Worm (Caenorhabditis elegans) whole organism, L4/young adult: ENCODE measurements around the gene K08D9.6.

Experiments
- W03F9.2 ChIP-seq: fragments of 150-350 bp; optimal IDR thresholded peaks from 2 replicates; lab custom pipeline; 2014; ENCODE audit warnings: missing biosample characterization, missing genetic modification characterization
- dao-5 ChIP-seq: sonication (generic microtip); optimal IDR thresholded peaks from 2 replicates; lab custom pipeline; 2016; ENCODE audit warnings: missing genotype, missing genetic modification characterization, moderate library complexity, missing compliant biosample characterization
- him-1 ChIP-seq: sonication (generic microtip); optimal IDR thresholded peaks from 2 replicates; lab custom pipeline; 2016; ENCODE audit warnings: missing genotype, missing genetic modification reagents, missing genetic modification characterization, missing compliant biosample characterization

K08D9.6 gene

DNA sequence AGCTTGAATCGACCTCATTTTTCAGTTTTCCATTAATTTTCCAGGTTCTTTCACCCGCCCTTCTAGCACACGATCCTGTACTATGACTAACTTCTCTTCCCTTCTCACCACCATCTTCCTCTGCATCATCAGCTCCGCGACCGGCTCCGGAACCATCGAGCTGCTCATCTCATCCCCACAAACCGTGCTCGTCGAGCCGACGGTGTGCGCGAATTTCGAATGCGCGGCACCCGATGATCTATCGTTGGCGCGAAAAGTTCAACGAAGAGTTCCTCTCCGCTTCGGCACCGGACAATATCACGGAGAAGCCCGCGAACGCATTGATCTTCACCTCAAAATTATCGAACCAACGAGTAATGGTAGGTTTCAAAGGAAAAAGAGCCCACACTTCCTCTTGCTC lies 24.6 kb downstream of the K08D9.6 start, which contains the start of gene apx-1:
apx-1 (plus strand) TSS at position 50 of the 400 bp plus-strand sequence.
- TF ChIP-seq dao-5 (tag; lab: Kevin White, UChicago) (no peak), him-1 (tag; lab: Kevin White, UChicago) (no peak), W03F9.2 (no peak)

DNA sequence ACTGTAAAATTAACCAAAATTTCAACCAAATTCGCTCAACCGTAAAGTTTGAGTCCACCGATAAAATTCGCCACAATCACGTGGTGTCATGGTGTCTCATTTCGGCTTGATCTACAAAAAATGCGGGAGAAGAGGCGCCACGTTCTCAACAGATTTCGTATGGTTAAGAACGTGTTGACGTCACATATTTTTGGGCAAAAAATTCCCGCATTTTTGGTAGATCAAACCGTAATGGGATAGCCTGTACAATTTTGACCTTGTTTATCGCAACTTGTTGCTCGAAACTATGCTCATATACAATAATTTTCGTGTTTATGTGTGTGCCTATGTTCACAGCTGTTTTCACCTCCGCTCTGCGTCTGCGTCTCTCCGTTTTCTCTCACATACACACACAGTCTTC lies 25.8 kb downstream of the K08D9.6 start:
- TF ChIP-seq W03F9.2 (no peak), him-1 (tag; lab: Kevin White, UChicago) (no peak), dao-5 (tag; lab: Kevin White, UChicago) (no peak)

DNA sequence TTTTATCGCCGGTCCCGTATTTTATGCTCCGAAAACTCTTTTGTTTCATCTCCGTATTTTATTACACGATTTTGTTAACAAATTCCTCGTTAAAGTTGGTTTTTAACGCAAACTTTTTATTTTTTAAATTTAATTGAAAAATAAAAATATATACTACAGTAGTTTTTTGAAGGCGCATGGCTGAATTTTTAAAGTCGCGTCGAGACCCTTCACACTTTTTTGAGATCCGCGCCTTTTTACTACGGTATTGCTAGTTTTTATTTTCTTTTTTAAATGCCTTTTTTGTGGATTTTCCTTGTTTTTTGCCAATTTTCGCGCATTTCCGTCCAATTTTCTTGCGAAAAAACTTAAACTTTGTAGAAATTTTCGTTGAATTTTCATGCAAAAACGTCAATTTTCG lies 30.4 kb downstream of the K08D9.6 start:
- TF ChIP-seq dao-5 (tag; lab: Kevin White, UChicago) (no peak), W03F9.2 (no peak), him-1 (tag; lab: Kevin White, UChicago) (no peak)

DNA sequence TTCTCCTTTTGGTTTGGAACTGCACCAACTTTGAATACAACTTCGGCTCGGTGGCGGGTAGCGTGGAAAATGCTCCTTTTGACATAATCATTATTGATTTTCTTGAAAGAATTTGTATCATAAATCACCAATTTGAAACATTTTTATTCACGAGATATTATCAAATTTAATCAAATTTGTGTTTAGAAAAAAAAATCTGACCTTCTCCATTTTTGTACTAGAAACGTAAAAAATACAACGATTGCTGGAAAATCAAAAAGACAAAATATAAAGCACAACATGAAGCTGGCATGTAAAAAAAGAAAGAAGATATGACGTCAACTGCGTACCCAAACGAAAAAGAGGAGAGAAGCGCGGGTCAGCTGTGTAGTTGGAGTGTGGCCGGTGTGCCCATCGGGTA lies 34.5 kb downstream of the K08D9.6 start, which contains the start of gene K08D9.4:
K08D9.4 (minus strand) TSS at position 101 of the 400 bp plus-strand sequence.
- TF ChIP-seq him-1 (tag; lab: Kevin White, UChicago) (no peak), dao-5 (tag; lab: Kevin White, UChicago) (no peak), W03F9.2 (no peak)

DNA sequence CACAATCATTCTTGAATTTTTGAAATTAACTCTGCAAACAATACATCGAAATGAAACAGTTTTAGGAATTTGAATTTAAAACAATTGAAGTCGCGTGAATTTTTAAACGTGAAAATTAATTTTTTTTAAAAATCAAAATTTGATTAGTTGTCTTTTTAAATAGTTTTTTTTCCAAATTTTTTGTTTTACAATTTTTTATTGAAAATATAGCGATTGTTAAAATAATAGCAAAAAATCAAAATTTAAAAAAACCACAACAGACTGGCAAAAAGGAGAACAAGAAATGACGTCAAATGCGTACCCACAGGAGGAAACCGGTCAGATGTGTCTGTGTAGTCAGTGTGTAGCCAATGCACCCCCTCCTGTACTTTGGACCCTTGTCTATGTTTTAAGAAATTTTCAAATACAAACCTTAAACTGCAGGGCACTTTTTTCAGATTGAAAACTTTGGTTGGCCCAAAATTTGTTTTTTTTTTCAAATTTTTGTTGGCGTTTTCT lies 37.9 kb downstream of the K08D9.6 start, which contains the start of the genes Y73C8B.1 and Y73C8B.5:
Y73C8B.1 (minus strand) TSS at position 51 of the 498 bp plus-strand sequence.
Y73C8B.5 (plus strand) TSS at position 437 of the 498 bp plus-strand sequence.
- TF ChIP-seq dao-5 (tag; lab: Kevin White, UChicago) = no peak
- no peak for TF ChIP-seq W03F9.2
- no peak for TF ChIP-seq him-1 (tag; lab: Kevin White, UChicago)

DNA sequence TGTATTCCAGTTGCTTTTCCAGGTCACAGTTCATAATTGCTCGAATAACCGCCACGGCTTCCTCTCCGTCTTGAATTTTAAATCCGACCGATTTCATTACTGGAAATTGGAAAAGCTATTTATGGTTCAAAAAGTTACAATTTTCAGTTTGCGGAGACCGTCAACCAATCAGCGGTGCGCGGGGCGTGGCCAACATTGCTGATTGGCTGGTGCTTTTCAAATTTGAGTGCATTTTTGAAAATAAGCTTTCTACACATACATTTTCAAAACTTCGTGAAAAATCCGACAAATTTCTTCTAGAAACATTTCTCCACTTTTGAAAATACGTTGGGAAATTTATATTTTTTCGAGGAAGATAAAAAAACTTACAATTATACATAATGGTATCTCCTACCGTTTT lies 39.0 kb downstream of the K08D9.6 start:
- no peak for TF ChIP-seq W03F9.2
- no peak for TF ChIP-seq dao-5 (tag; lab: Kevin White, UChicago)
- no peak for TF ChIP-seq him-1 (tag; lab: Kevin White, UChicago)

DNA sequence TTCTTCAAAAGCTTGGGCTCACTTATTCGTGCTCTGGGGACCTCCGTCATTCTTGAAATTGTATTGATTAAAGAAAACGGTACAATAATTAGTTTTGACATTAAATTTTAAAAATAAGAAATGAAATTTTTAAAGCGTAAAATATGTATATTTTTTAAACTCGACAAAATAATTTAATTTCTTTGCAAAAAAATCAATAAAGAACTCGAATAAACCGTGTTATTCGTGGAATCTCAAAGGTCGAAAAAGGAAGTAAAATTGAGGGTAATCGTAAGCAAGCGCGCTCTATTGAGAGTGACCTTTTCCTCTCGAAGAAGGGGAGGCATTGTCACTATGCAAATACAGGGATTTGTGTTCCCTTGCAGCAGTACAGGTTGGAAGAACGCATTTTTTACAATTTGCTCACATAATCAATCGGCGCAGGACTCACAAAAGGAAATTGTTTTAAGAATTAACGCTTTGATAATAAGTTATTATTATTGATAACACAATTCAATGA lies 39.8 kb downstream of the K08D9.6 start, which contains the start of gene Y73C8B.2:
Y73C8B.2 (minus strand) TSS at position 51 of the 499 bp plus-strand sequence.
- no peak for TF ChIP-seq dao-5 (tag; lab: Kevin White, UChicago)
- no peak for TF ChIP-seq W03F9.2
- no peak for TF ChIP-seq him-1 (tag; lab: Kevin White, UChicago)

DNA sequence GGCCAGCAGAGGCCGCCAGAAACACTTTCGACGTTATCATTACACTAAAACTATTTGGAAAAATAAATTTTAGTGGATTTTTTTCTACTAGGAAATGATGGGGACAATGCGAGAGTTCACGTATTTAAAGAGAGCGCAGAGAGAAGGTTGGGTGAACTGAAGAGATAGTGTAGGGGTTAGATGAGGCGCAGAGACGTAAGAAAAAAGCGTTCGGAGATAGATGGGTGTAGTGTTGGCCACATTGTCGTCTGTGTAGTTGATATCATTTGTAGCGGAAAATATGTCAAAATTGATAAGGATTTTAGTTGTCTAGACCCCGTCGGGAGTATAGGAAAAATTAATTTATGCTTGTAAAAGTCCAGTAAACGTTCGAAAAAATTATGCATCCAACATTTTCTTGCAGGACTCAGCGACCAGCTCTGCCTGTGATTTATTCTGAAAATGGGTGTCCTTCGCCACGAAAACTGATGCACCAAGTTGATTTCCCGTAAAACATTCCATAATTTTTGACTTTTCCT lies 41.6 kb downstream of the K08D9.6 start, which contains the start of the genes Y73C8B.3 and Y73C8B.9:
Y73C8B.3 (minus strand) TSS at position 147 of the 518 bp plus-strand sequence.
Y73C8B.9 (plus strand) TSS at position 468 of the 518 bp plus-strand sequence.
- TF ChIP-seq him-1 (tag; lab: Kevin White, UChicago) (no peak), dao-5 (tag; lab: Kevin White, UChicago) (no peak), W03F9.2 (no peak)

DNA sequence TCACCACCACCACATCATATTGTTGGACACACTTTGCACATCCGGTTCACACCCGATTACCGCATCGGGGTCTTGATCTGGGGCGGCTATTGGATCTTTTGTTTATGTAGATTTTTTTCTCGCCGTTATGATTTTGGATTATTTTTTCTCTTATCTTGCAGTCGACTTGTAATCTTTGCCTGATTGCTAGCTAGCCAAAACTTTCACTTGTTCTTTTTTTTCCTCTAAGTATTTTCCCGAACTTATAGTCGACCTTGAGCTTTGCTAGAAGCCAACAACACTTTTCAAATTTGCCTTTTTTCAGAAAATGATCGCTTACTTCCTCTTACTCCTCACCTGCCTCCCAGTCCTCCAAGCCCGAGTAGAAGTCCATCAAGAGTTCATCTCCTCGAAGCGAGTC lies 46.7 kb downstream of the K08D9.6 start, which contains the start of gene lag-2:
lag-2 (plus strand) TSS at position 301 of the 400 bp plus-strand sequence.
- TF ChIP-seq him-1 (tag; lab: Kevin White, UChicago) (no peak), dao-5 (tag; lab: Kevin White, UChicago) (no peak), W03F9.2 (no peak)

DNA sequence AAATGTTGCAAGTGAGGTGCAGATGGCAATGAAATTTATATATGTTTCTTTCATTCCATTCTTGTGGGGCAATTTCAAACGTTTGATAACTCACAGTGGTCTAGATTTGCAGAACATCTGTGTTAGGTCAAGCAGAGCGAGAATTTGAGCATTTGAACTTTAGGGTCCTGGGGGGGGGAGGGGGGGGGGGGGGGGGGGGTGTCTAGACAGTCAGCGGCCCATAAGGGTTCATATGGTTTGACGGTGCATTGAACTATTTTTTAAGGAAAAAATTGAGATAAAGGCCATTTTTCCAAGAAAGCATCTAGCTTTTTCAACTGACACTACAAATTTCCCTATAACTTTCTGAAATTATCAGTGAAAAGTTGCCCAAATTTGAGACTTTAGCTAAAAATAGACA lies 48.9 kb downstream of the K08D9.6 start:
- TF ChIP-seq dao-5 (tag; lab: Kevin White, UChicago) = no peak
- TF ChIP-seq him-1 (tag; lab: Kevin White, UChicago) = no peak
- no peak for TF ChIP-seq W03F9.2
